In the genomic region with DNA sequence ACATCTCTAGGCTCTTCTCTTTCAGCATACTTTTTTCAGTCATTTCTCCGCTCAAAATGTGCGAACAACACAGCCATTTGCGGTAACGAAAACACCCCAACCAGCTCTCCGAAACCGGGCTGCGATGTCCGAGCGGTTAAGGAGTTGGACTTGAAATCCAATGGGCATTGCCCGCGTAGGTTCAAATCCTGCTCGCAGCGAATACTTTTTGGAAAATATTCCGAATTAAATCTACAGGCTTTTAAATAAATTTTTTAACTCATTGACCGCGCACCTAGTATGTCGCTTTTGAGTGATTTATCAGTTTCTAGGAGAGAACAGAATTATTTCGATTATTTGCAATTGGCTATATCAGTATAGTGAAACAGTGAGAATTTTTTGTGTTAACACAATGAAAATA, we compare ENCODE assay signal across 2 worm cellular contexts.
TF ChIP-seq lines count a peak whose summit lies in the region.

No protein-coding gene starts in this region.

TF ChIP-seq in whole organism, L4 larva, 104 proteins besides CTCF, POLR2A, EP300 and RAD21:
- TF ChIP-seq snpc-1.2 (GFP tag; IDR thresholded peaks at IDR 0.05; lab: Robert Waterston, UW), result peak; percentile 91

TF ChIP-seq in whole organism, young adult, 124 proteins besides CTCF, POLR2A, EP300 and RAD21:
- TF ChIP-seq rpc-1 (optimal IDR thresholded peaks at IDR 0.05; lab: Kevin White, UChicago) (peak; percentile 28), rpc-1 (tag; optimal IDR thresholded peaks at IDR 0.05; lab: Kevin White, UChicago) (peak; percentile 67), B0261.1 (tag; optimal IDR thresholded peaks at IDR 0.05; lab: Kevin White, UChicago) (peak; percentile 62), snpc-4 (GFP tag; optimal IDR thresholded peaks at IDR 0.05; lab: Kevin White, UChicago) (peak; percentile 8), snpc-4 (tag; optimal IDR thresholded peaks at IDR 0.05; lab: Kevin White, UChicago) (peak in 2 of 4 experiments; percentile 33 to 92), tbp1 (GFP tag; optimal IDR thresholded peaks at IDR 0.05; lab: Kevin White, UChicago) (peak; percentile 81), attf-6 (GFP tag; IDR thresholded peaks at IDR 0.05; lab: Robert Waterston, UW) (peak; percentile 88)
